Worm (Caenorhabditis elegans) whole organism, midembryonic: ENCODE data around the gene K01A6.8.

Experiments used
- T22C8.4 ChIP-seq: fragments of 200-800 bp; sonication (Bioruptor generic); IDR thresholded peaks from 2 replicates; pipeline ENCODE4 v1.3.6; 2022; ENCODE audit warnings: missing genetic modification characterization, missing compliant biosample characterization
- ztf-29 ChIP-seq: fragments of 200-800 bp; sonication (Bioruptor generic); IDR thresholded peaks from 2 replicates; pipeline ENCODE4 v1.3.6; 2022; ENCODE audit warnings: missing genetic modification reagents, missing genetic modification characterization, missing compliant biosample characterization

ce11 chrIV:11688018-11688417 lies 49.2 kb downstream of the K01A6.8 start, which contains the start of gene ZK792.5:
- no peak for TF ChIP-seq ztf-29 (GFP tag; lab: Robert Waterston, UW)
- no peak for TF ChIP-seq T22C8.4 (GFP tag; lab: Robert Waterston, UW)
